Fruit fly (Drosophila melanogaster): ENCODE data around the gene GstZ2.
A peak's percentile ranks its signal among the peaks of the same experiment; 100 is the strongest.

Gene GstZ2

dm6 chr3R:9436358-9436972 is 24.0 kb downstream of the GstZ2 start (continued):
- TF ChIP-seq Hr39 (GFP tag; optimal IDR thresholded peaks at IDR 0.05) = no peak
- TF ChIP-seq Ets96B (tag; optimal IDR thresholded peaks at IDR 0.05) = no peak
- no peak for TF ChIP-seq Met (GFP tag; optimal IDR thresholded peaks at IDR 0.05)
- peak; percentile 63 for TF ChIP-seq fkh (GFP tag; optimal IDR thresholded peaks at IDR 0.05)
- no peak for TF ChIP-seq CG1621 (tag; optimal IDR thresholded peaks at IDR 0.05)
- TF ChIP-seq pdm3 (GFP tag; optimal IDR thresholded peaks at IDR 0.05) = no peak
- no peak for TF ChIP-seq Smox (GFP tag; optimal IDR thresholded peaks at IDR 0.05)
- TF ChIP-seq salr (GFP tag; optimal IDR thresholded peaks at IDR 0.05) = no peak
- peak; percentile 46; the same call in 2 of the 3 replicates for TF ChIP-seq eg (GFP tag; IDR thresholded peaks at IDR 0.05)
- TF ChIP-seq svp (GFP tag) = peak; percentile 61
- TF ChIP-seq CG10631 (GFP tag; optimal IDR thresholded peaks at IDR 0.05) = no peak
- TF ChIP-seq Blimp-1 (GFP tag; optimal IDR thresholded peaks at IDR 0.05) = no peak
- TF ChIP-seq CG11762 (GFP tag; optimal IDR thresholded peaks at IDR 0.05; ENCODE audit: insufficient read depth) = no peak
- TF ChIP-seq CG8319 (GFP tag; optimal IDR thresholded peaks at IDR 0.05) = no peak

dm6 chr3R:9435898-9436297 is 24.6 kb downstream of the GstZ2 start:
- no peak for TF ChIP-seq esn (GFP tag; optimal IDR thresholded peaks at IDR 0.05)

dm6 chr3R:9434543-9435407 is 25.7 kb downstream of the GstZ2 start:
- TF ChIP-seq CG8319 (GFP tag; optimal IDR thresholded peaks at IDR 0.05) = no peak
- TF ChIP-seq CG6163 (GFP tag; IDR thresholded peaks at IDR 0.05) = 0 out of 3 replicates have a peak, but pooled peaks have one; percentile 30
- no peak for TF ChIP-seq Hr39 (GFP tag; optimal IDR thresholded peaks at IDR 0.05)
- no peak for TF ChIP-seq CG3032 (tag; optimal IDR thresholded peaks at IDR 0.05)
- TF ChIP-seq net (GFP tag; optimal IDR thresholded peaks at IDR 0.05) = peak; percentile 74
- peak; percentile 4 for TF ChIP-seq vri (GFP tag; optimal IDR thresholded peaks at IDR 0.05)
- TF ChIP-seq svp (GFP tag) = peak; percentile 60
- no peak for TF ChIP-seq CG31627 (GFP tag; optimal IDR thresholded peaks at IDR 0.05)
- TF ChIP-seq fkh (GFP tag; optimal IDR thresholded peaks at IDR 0.05) = peak; percentile 89
- peak; percentile 48 for TF ChIP-seq Eip75B (GFP tag; optimal IDR thresholded peaks at IDR 0.05)
- no peak for TF ChIP-seq pdm3 (GFP tag; optimal IDR thresholded peaks at IDR 0.05)
- TF ChIP-seq CG6854 (GFP tag; optimal IDR thresholded peaks at IDR 0.05) = no peak
- peak; percentile 38 for TF ChIP-seq CG16779 (tag; optimal IDR thresholded peaks at IDR 0.05)
- peak; percentile 95 for TF ChIP-seq eg (GFP tag; IDR thresholded peaks at IDR 0.05)
- no peak for TF ChIP-seq topi (GFP tag; optimal IDR thresholded peaks at IDR 0.05)
- peak; percentile 85 for TF ChIP-seq CG6276 (GFP tag; optimal IDR thresholded peaks at IDR 0.05)
- peak; percentile 73 for TF ChIP-seq achi (GFP tag; optimal IDR thresholded peaks at IDR 0.05)
- peak; percentile 40 for TF ChIP-seq Ets96B (tag; optimal IDR thresholded peaks at IDR 0.05)
- TF ChIP-seq Hr38 (GFP tag; optimal IDR thresholded peaks at IDR 0.05) = no peak
- TF ChIP-seq CG11762 (GFP tag; optimal IDR thresholded peaks at IDR 0.05; ENCODE audit: insufficient read depth) = peak; percentile 33
- TF ChIP-seq CG11294 (GFP tag; IDR thresholded peaks at IDR 0.05) = peak; percentile 88
- TF ChIP-seq Gug (GFP tag; IDR thresholded peaks at IDR 0.05) = peak; percentile 84
- no peak for TF ChIP-seq CG1621 (tag; optimal IDR thresholded peaks at IDR 0.05)
- TF ChIP-seq Met (GFP tag; optimal IDR thresholded peaks at IDR 0.05) = no peak
- no peak for TF ChIP-seq fd85E (GFP tag; optimal IDR thresholded peaks at IDR 0.05)
- no peak for TF ChIP-seq Sox102F (GFP tag; optimal IDR thresholded peaks at IDR 0.05)
- TF ChIP-seq fd59A (GFP tag; optimal IDR thresholded peaks at IDR 0.05) = peak; percentile 3
- TF ChIP-seq Eip93F (GFP tag; optimal IDR thresholded peaks at IDR 0.05) = no peak
- peak; percentile 87 for TF ChIP-seq CG8119 (GFP tag; IDR thresholded peaks at IDR 0.05)
- TF ChIP-seq CG9139 (GFP tag; optimal IDR thresholded peaks at IDR 0.05) = no peak
- peak in 1 of 2 experiments; percentile 78 for TF ChIP-seq salr (GFP tag; optimal IDR thresholded peaks at IDR 0.05)
- peak; percentile 48 for TF ChIP-seq acj6 (GFP tag; optimal IDR thresholded peaks at IDR 0.05)
- TF ChIP-seq ss (GFP tag; optimal IDR thresholded peaks at IDR 0.05) = no peak
- TF ChIP-seq Sox14 (GFP tag; optimal IDR thresholded peaks at IDR 0.05) = peak; percentile 39
- peak; percentile 36 for TF ChIP-seq CG10631 (GFP tag; optimal IDR thresholded peaks at IDR 0.05)
- TF ChIP-seq CG6792 (GFP tag; optimal IDR thresholded peaks at IDR 0.05) = peak; percentile 38
- TF ChIP-seq CG32006 (GFP tag; optimal IDR thresholded peaks at IDR 0.05) = peak; percentile 85
- TF ChIP-seq CG15336 (GFP tag; IDR thresholded peaks at IDR 0.05) = peak; percentile 93
- no peak for TF ChIP-seq CG11902 (GFP tag; optimal IDR thresholded peaks at IDR 0.05)
- TF ChIP-seq lz (GFP tag; optimal IDR thresholded peaks at IDR 0.05) = no peak
- TF ChIP-seq Eip78C (GFP tag) = peak; percentile 86

Measured in whole organism, prepupa.